Worm (Caenorhabditis elegans): Measurements from ENCODE around the gene pqn-8.

DNA sequence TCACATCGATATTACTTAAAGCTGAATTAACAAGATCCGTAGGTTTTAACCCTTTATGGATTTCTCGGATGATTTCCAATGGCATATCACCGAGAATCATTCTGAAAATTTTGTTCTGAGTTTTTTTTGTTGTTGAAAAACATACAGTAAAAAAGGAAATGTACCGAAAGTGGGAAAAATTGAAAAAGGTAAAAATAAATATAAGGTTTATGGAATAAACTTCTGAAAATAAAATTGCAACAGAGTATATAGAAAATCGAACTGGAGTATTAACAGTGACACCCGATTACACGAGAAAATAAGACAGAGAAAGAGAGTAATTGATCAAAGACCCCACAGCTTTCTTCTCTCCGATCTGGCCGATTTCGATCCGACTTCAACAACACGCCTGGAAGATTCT is 45.9 kb downstream of the pqn-8 start, which contains the start of gene K03H1.11:
- TF ChIP-seq F22D6.2 (tag; optimal IDR thresholded peaks at IDR 0.05) (no peak), die-1 (tag; optimal IDR thresholded peaks at IDR 0.05) (no peak), nfyb-1 (GFP tag; IDR thresholded peaks at IDR 0.05) (no peak), unc-130 (GFP tag; optimal IDR thresholded peaks at IDR 0.05) (no peak), ceh-27 (GFP tag; optimal IDR thresholded peaks at IDR 0.05) (no peak), mes-4 (tag; optimal IDR thresholded peaks at IDR 0.05) (no peak), ama-1 (optimal IDR thresholded peaks at IDR 0.05) (no peak), ama-1 (GFP tag; optimal IDR thresholded peaks at IDR 0.05) (no peak), unc-62 (GFP tag; optimal IDR thresholded peaks at IDR 0.05) (no peak)

Data from whole organism, young adult.